Worm (Caenorhabditis elegans) whole organism, mixed stage, embryonic: ENCODE measurements around the gene osm-3.

Experiments used
- ces-1 ChIP-seq: fragments of 150-350 bp; optimal IDR thresholded peaks from 2 replicates; lab custom pipeline; 2014; ENCODE audit warnings: missing biosample characterization, missing genetic modification reagents, missing genetic modification characterization
- elt-1 ChIP-seq: sonication (generic microtip); optimal IDR thresholded peaks from 2 replicates; lab custom pipeline; 2017; ENCODE audit warnings: missing genetic modification characterization, mild to moderate bottlenecking, missing compliant biosample characterization, antibody characterized with exemption, moderate library complexity, borderline replicate concordance; ENCODE audit not compliant: insufficient read depth
- mep-1 ChIP-seq: fragments of 150-350 bp; optimal IDR thresholded peaks from 2 replicates; lab custom pipeline; 2017; ENCODE audit warnings: missing biosample characterization, missing genetic modification reagents, missing genetic modification characterization, inconsistent platforms
- nhr-12 ChIP-seq: fragments of 150-350 bp; optimal IDR thresholded peaks from 2 replicates; lab custom pipeline; 2014; ENCODE audit warnings: missing biosample characterization, missing genetic modification characterization
- nhr-237 ChIP-seq: fragments of 150-350 bp; optimal IDR thresholded peaks from 2 replicates; lab custom pipeline; 2014; ENCODE audit warnings: missing biosample characterization, missing genetic modification characterization
- nhr-28 ChIP-seq: fragments of 150-350 bp; optimal IDR thresholded peaks from 2 replicates; lab custom pipeline; 2014; ENCODE audit warnings: missing biosample characterization, missing genetic modification characterization
- snpc-4 ChIP-seq: fragments of 150-350 bp; optimal IDR thresholded peaks from 2 replicates; lab custom pipeline; 2014; ENCODE audit warnings: missing biosample characterization, missing genetic modification characterization
- unc-39 ChIP-seq: fragments of 150-350 bp; optimal IDR thresholded peaks from 2 replicates; lab custom pipeline; 2014; ENCODE audit warnings: missing biosample characterization, missing genetic modification characterization
- unc-62 ChIP-seq: fragments of 150-350 bp; optimal IDR thresholded peaks from 2 replicates; lab custom pipeline; 2014; ENCODE audit warnings: missing biosample characterization, missing genetic modification reagents, missing genetic modification characterization
- ztf-11 ChIP-seq: fragments of 150-350 bp; optimal IDR thresholded peaks from 2 replicates; lab custom pipeline; 2014; ENCODE audit warnings: missing biosample characterization, missing genetic modification characterization

ce11 chrIV:3821554-3821953 is 20.7 kb upstream of the osm-3 start:
- TF ChIP-seq elt-1 (no peak), snpc-4 (no peak), unc-62 (no peak), ztf-11 (no peak), nhr-12 (no peak), nhr-28 (no peak), mep-1 (no peak), nhr-237 (tag; lab: Kevin White, UChicago) (no peak), unc-39 (no peak), ces-1 (no peak)
